Fruit fly (Drosophila melanogaster) whole organism, pupa: ENCODE measurements around the gene DAAM.

ENCODE experiments used
- CG10348 ChIP-seq: fragments of 200-800 bp; sonication (Bioruptor generic); IDR thresholded peaks from 2 replicates; pipeline ENCODE4 v1.3.6; 2022; ENCODE audit warnings: missing biosample characterization, missing genetic modification characterization
- CG12605 ChIP-seq: fragments of 200-800 bp; sonication (Bioruptor generic); IDR thresholded peaks from 2 replicates; pipeline ENCODE4 v1.3.6; 2022; ENCODE audit warnings: missing biosample characterization, missing genetic modification characterization
- CG15710 ChIP-seq: fragments of 200-800 bp; sonication (Bioruptor generic); optimal IDR thresholded peaks from 2 replicates; lab custom pipeline; 2018; ENCODE audit warnings: missing biosample characterization, mild to moderate bottlenecking, missing genetic modification characterization, moderate library complexity
- CG17806 ChIP-seq: fragments of 200-800 bp; sonication (Bioruptor generic); optimal IDR thresholded peaks from 2 replicates; lab custom pipeline; 2018; ENCODE audit warnings: missing biosample characterization, mild to moderate bottlenecking, missing genetic modification characterization, moderate library complexity
- CG8159 ChIP-seq: fragments of 200-800 bp; sonication (Bioruptor generic); optimal IDR thresholded peaks from 3 replicates; lab custom pipeline; 2018; ENCODE audit warnings: missing biosample characterization, mild to moderate bottlenecking, missing genetic modification characterization, moderate library complexity
- CG8301 ChIP-seq: fragments of 200-800 bp; sonication (Bioruptor generic); optimal IDR thresholded peaks from 2 replicates; lab custom pipeline; 2018; ENCODE audit warnings: missing biosample characterization, mild to moderate bottlenecking, missing genetic modification characterization
- CG9948 ChIP-seq: fragments of 200-800 bp; sonication (Bioruptor generic); optimal IDR thresholded peaks from 2 replicates; lab custom pipeline; 2018; ENCODE audit warnings: missing biosample characterization, mild to moderate bottlenecking, missing genetic modification characterization, moderate library complexity
- EcR ChIP-seq: fragments of 200-800 bp; sonication (Bioruptor generic); optimal IDR thresholded peaks from 3 replicates; lab custom pipeline; 2019; ENCODE audit warnings: missing biosample characterization, missing genetic modification characterization, mild to moderate bottlenecking, moderate library complexity, missing genetic modification reagents
- Ets98B ChIP-seq: fragments of 200-800 bp; sonication (Bioruptor generic); IDR thresholded peaks from 2 replicates; pipeline ENCODE4 v1.3.6; 2022; ENCODE audit warnings: missing biosample characterization, missing genetic modification characterization
- Snoo ChIP-seq: fragments of 200-800 bp; sonication (Bioruptor generic); optimal IDR thresholded peaks from 3 replicates; lab custom pipeline; 2017; ENCODE audit warnings: missing biosample characterization, mild to moderate bottlenecking, missing genetic modification characterization, inconsistent platforms
- rn ChIP-seq: fragments of 200-800 bp; sonication (Bioruptor generic); IDR thresholded peaks from 2 replicates; pipeline ENCODE4 v1.3.6; 2022; ENCODE audit warnings: missing biosample characterization, missing genetic modification characterization

- TF ChIP-seq EcR: peak; percentile 13
- no peak for TF ChIP-seq CG15710
- TF ChIP-seq CG10348 (GFP tag; lab: Robert Waterston, UW): no peak
- TF ChIP-seq CG12605: no peak
- TF ChIP-seq Ets98B (GFP tag; lab: Robert Waterston, UW): no peak
- no peak for TF ChIP-seq CG17806 (tag; lab: Kevin White, UChicago)
- no peak for TF ChIP-seq CG8159
- no peak for TF ChIP-seq rn (GFP tag; lab: Robert Waterston, UW)
- no peak for TF ChIP-seq CG8301
- no peak for TF ChIP-seq Snoo (tag; lab: Kevin White, UChicago)
- no peak for TF ChIP-seq CG9948 (tag; lab: Kevin White, UChicago)
Observed at dm6 chrX:1322214-1322613, at the start of gene DAAM.
